Worm (Caenorhabditis elegans) whole organism, L3 larva: ENCODE results near the gene spe-6.

ENCODE experiments used
- R02D3.7 ChIP-seq: fragments of 150-350 bp; optimal IDR thresholded peaks from 2 replicates; lab custom pipeline; 2014; ENCODE audit warnings: missing biosample characterization, missing genetic modification characterization
- ZK546.5 ChIP-seq: sonication (generic microtip); optimal IDR thresholded peaks from 2 replicates; lab custom pipeline; 2017; ENCODE audit warnings: missing biosample characterization, missing genetic modification characterization
- aly-2 ChIP-seq: fragments of 150-350 bp; optimal IDR thresholded peaks from 2 replicates; lab custom pipeline; 2014; ENCODE audit warnings: missing biosample characterization, missing genetic modification characterization
- ama-1 ChIP-seq: fragments of 150-350 bp; optimal IDR thresholded peaks from 2 replicates; lab custom pipeline; 2018
- ceh-9 ChIP-seq: sonication (generic microtip); optimal IDR thresholded peaks from 2 replicates; lab custom pipeline; 2018; ENCODE audit warnings: missing biosample characterization, missing genetic modification characterization
- daf-12 ChIP-seq: fragments of 150-350 bp; optimal IDR thresholded peaks from 2 replicates; lab custom pipeline; 2014; ENCODE audit warnings: missing biosample characterization, missing genetic modification reagents, missing genetic modification characterization
- elt-1 ChIP-seq: fragments of 150-350 bp; optimal IDR thresholded peaks from 2 replicates; lab custom pipeline; 2014; ENCODE audit warnings: missing biosample characterization, missing genetic modification characterization
- elt-2 ChIP-seq: sonication (generic microtip); optimal IDR thresholded peaks from 2 replicates; lab custom pipeline; 2016; ENCODE audit warnings: missing genetic modification reagents, mild to moderate bottlenecking, missing genetic modification characterization, missing compliant biosample characterization
- elt-3 ChIP-seq, 3 experiments: fragments of 150-350 bp in 1 of 3; sonication (generic microtip) in 2 of 3; optimal IDR thresholded peaks; 2 replicates in 2 of 3; 4 replicates in 1 of 3; lab custom pipeline; 2014 to 2017; ENCODE audit warnings: missing biosample characterization in 3 of 3, missing genetic modification characterization in 3 of 3
- fkh-2 ChIP-seq: fragments of 150-350 bp; optimal IDR thresholded peaks from 2 replicates; lab custom pipeline; 2014; ENCODE audit warnings: missing biosample characterization, missing genetic modification reagents, missing genetic modification characterization
- fos-1 ChIP-seq: fragments of 150-350 bp; optimal IDR thresholded peaks from 2 replicates; lab custom pipeline; 2014; ENCODE audit warnings: missing biosample characterization, missing genetic modification characterization
- hmg-11 ChIP-seq: sonication (generic microtip); optimal IDR thresholded peaks from 2 replicates; lab custom pipeline; 2016; ENCODE audit warnings: missing genetic modification characterization, missing compliant biosample characterization
- jun-1 ChIP-seq: fragments of 150-350 bp; optimal IDR thresholded peaks from 2 replicates; lab custom pipeline; 2014; ENCODE audit warnings: missing biosample characterization, missing genetic modification reagents, missing genetic modification characterization
- lin-15B ChIP-seq: fragments of 150-350 bp; optimal IDR thresholded peaks from 2 replicates; lab custom pipeline; 2014; ENCODE audit warnings: missing biosample characterization, missing genetic modification characterization
- lin-39 ChIP-seq: fragments of 150-350 bp; optimal IDR thresholded peaks from 2 replicates; lab custom pipeline; 2018; ENCODE audit warnings: missing biosample characterization, missing genetic modification reagents, missing genetic modification characterization
- lsy-12 ChIP-seq: sonication (generic microtip); optimal IDR thresholded peaks from 2 replicates; lab custom pipeline; 2016; ENCODE audit warnings: mild to moderate bottlenecking, missing genetic modification characterization, missing compliant biosample characterization
- mdl-1 ChIP-seq: fragments of 150-350 bp; optimal IDR thresholded peaks from 2 replicates; lab custom pipeline; 2014; ENCODE audit warnings: missing biosample characterization, missing genetic modification characterization
- nhr-12 ChIP-seq: fragments of 150-350 bp; optimal IDR thresholded peaks from 2 replicates; lab custom pipeline; 2014; ENCODE audit warnings: missing biosample characterization, missing genetic modification characterization
- nhr-23 ChIP-seq: fragments of 150-350 bp; optimal IDR thresholded peaks from 2 replicates; lab custom pipeline; 2014; ENCODE audit warnings: missing biosample characterization, missing genetic modification reagents, missing genetic modification characterization
- nhr-237 ChIP-seq: fragments of 150-350 bp; optimal IDR thresholded peaks from 2 replicates; lab custom pipeline; 2014; ENCODE audit warnings: missing biosample characterization, missing genetic modification characterization
- nhr-25 ChIP-seq: sonication (generic microtip); optimal IDR thresholded peaks from 2 replicates; lab custom pipeline; 2017; ENCODE audit warnings: missing biosample characterization, missing genetic modification characterization
- nhr-43 ChIP-seq: sonication (generic microtip); optimal IDR thresholded peaks from 2 replicates; lab custom pipeline; 2016; ENCODE audit warnings: mild to moderate bottlenecking, missing genetic modification characterization, missing compliant biosample characterization; ENCODE audit not compliant: poor library complexity, severe bottlenecking
- nhr-67 ChIP-seq: fragments of 150-350 bp; optimal IDR thresholded peaks from 2 replicates; lab custom pipeline; 2014; ENCODE audit warnings: missing biosample characterization, missing genetic modification characterization
- nhr-76 ChIP-seq: fragments of 150-350 bp; sonication (generic microtip); optimal IDR thresholded peaks from 5 replicates; lab custom pipeline; 2014; ENCODE audit warnings: missing biosample characterization, missing genetic modification characterization
- nhr-77 ChIP-seq: fragments of 150-350 bp; optimal IDR thresholded peaks from 2 replicates; lab custom pipeline; 2014; ENCODE audit warnings: missing biosample characterization, missing genetic modification characterization
- pqm-1 ChIP-seq: fragments of 150-350 bp; optimal IDR thresholded peaks from 2 replicates; lab custom pipeline; 2017; ENCODE audit warnings: missing biosample characterization, missing genetic modification characterization, inconsistent platforms
- snpc-4 ChIP-seq: fragments of 150-350 bp; optimal IDR thresholded peaks from 2 replicates; lab custom pipeline; 2014; ENCODE audit warnings: missing biosample characterization, missing genetic modification characterization
- tbx-2 ChIP-seq: sonication (generic microtip); optimal IDR thresholded peaks from 2 replicates; lab custom pipeline; 2016; ENCODE audit warnings: mild to moderate bottlenecking, missing genetic modification characterization, missing compliant biosample characterization
- unc-39 ChIP-seq: sonication (generic microtip); optimal IDR thresholded peaks from 4 replicates; lab custom pipeline; 2017; ENCODE audit warnings: missing biosample characterization, missing genetic modification characterization
- unc-62 ChIP-seq: fragments of 150-350 bp; sonication (generic microtip); optimal IDR thresholded peaks from 4 replicates; lab custom pipeline; 2014; ENCODE audit warnings: missing biosample characterization, missing genetic modification reagents, missing genetic modification characterization
- zag-1 ChIP-seq: fragments of 150-350 bp; optimal IDR thresholded peaks from 2 replicates; lab custom pipeline; 2014; ENCODE audit warnings: missing biosample characterization, missing genetic modification characterization
- ztf-4 ChIP-seq: fragments of 150-350 bp; optimal IDR thresholded peaks from 2 replicates; lab custom pipeline; 2014; ENCODE audit warnings: missing biosample characterization, missing genetic modification characterization

Gene spe-6

DNA sequence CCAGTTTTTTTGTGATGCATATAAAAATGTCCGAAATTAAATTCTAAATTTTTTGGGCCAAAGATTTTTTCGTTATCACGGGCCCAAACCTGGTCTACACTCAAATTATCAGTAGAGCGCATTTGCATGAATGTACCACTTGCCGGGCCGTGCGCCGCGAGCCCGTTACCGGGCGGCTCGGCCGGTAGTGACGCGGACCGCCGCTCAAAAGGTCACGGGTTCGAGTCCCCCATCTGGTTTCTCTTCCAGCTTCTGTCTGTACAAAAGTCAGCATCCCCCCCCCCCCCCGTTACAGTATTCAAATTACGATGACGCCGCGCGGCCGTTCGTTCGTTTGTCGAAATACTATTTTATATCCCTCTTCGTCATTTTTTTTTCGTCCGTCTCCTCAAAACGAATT lies 28.0 kb upstream of the spe-6 start:
- TF ChIP-seq jun-1 (tag; lab: Kevin White, UChicago): no peak
- no peak for TF ChIP-seq zag-1
- TF ChIP-seq nhr-12: no peak
- no peak for TF ChIP-seq hmg-11 (tag; lab: Kevin White, UChicago)
- no peak for TF ChIP-seq elt-2 (tag; lab: Kevin White, UChicago)
- no peak for TF ChIP-seq lsy-12
- TF ChIP-seq nhr-43: no peak
- TF ChIP-seq nhr-237 (tag; lab: Kevin White, UChicago): no peak
- no peak for TF ChIP-seq nhr-67 (tag; lab: Kevin White, UChicago)
- TF ChIP-seq snpc-4 (tag; lab: Kevin White, UChicago): no peak
- TF ChIP-seq fkh-2 (tag; lab: Kevin White, UChicago): no peak
- TF ChIP-seq elt-3 (tag; optimal IDR thresholded peaks at IDR 0.05; lab: Kevin White, UChicago): no peak
- no peak for TF ChIP-seq elt-1 (tag; lab: Kevin White, UChicago)
- no peak for TF ChIP-seq mdl-1
- no peak for TF ChIP-seq unc-62 (GFP tag; lab: Kevin White, UChicago)
- TF ChIP-seq nhr-77: no peak
- TF ChIP-seq ztf-4 (tag; lab: Kevin White, UChicago): no peak
- TF ChIP-seq ama-1 (lab: Kevin White, UChicago): no peak
- no peak for TF ChIP-seq nhr-25
- TF ChIP-seq, all 47 proteins: peak for 0

ce11 chrIII:11478468-11479363 lies 26.6 kb upstream of the spe-6 start:
- no peak for TF ChIP-seq elt-2 (tag; lab: Kevin White, UChicago)
- no peak for TF ChIP-seq daf-12 (tag; lab: Kevin White, UChicago)
- no peak for TF ChIP-seq fos-1 (tag; lab: Kevin White, UChicago)
- TF ChIP-seq hmg-11 (tag; lab: Kevin White, UChicago): peak; percentile 32
- no peak for TF ChIP-seq lin-39 (tag; lab: Kevin White, UChicago)
- TF ChIP-seq ZK546.5: no peak
- TF ChIP-seq nhr-23: peak; percentile 28
- no peak for TF ChIP-seq nhr-76 (tag; lab: Kevin White, UChicago)
- TF ChIP-seq nhr-25: peak; percentile 77

- TF ChIP-seq ZK546.5 (no peak), fos-1 (tag; lab: Kevin White, UChicago) (no peak), tbx-2 (tag; lab: Kevin White, UChicago) (no peak)
Observed at ce11 chrIII:11481309-11481845, 23.9 kb upstream of the spe-6 start.

- TF ChIP-seq daf-12 (tag; lab: Kevin White, UChicago): no peak
- no peak for TF ChIP-seq ztf-4 (tag; lab: Kevin White, UChicago)
- no peak for TF ChIP-seq R02D3.7
- TF ChIP-seq nhr-12: no peak
- no peak for TF ChIP-seq hmg-11 (tag; lab: Kevin White, UChicago)
- no peak for TF ChIP-seq nhr-237 (tag; lab: Kevin White, UChicago)
Observed at ce11 chrIII:11484139-11484590, 21.1 kb upstream of the spe-6 start, which contains the start of gene fbxa-220. fbxa-220 (minus strand) TSS chrIII:11484189.

- TF ChIP-seq jun-1 (tag; lab: Kevin White, UChicago) (no peak), aly-2 (tag; lab: Kevin White, UChicago) (no peak), lin-15B (tag; lab: Kevin White, UChicago) (no peak), ceh-9 (no peak), nhr-12 (no peak), nhr-237 (tag; lab: Kevin White, UChicago) (no peak), unc-39 (no peak), pqm-1 (no peak), fos-1 (tag; lab: Kevin White, UChicago) (no peak), zag-1 (no peak)
- TF ChIP-seq, all 47 proteins: peak for 0
Observed at ce11 chrIII:11487245-11487644, 18.0 kb upstream of the spe-6 start, which contains the start of gene popl-5. popl-5 (minus strand) TSS chrIII:11487345.
